Fruit fly (Drosophila melanogaster): ENCODE data around the gene CG5039.

CG5039 gene

DNA sequence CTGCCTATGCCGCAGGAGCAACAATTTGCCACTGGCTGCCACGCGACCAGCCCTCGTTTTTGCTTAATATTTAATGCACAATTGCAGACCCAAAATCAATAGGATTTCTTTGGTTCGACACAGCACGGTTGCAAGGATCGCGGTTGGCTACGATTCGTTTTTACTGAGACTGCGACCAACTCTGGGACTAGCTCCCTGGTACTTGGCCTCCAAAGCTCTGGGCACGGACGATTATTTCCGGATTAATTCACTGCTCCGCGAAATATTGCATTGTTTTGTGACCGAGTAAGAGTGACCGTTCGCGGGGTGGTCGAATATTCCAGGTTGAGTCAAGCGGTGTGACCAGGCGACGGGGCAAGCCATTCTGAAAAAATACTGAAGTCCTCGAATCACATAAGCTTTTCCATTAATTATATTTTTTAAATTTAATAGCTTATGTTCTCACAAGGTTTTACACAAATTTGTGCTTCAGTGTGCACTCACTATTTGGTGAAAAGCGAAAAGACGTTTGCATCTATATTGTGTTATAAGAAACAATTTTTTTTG lies 17.4 kb upstream of the CG5039 start, which contains the start of gene Tnks (continued):
- no peak for TF ChIP-seq CG12071 (GFP tag; optimal IDR thresholded peaks at IDR 0.05)
- TF ChIP-seq CG9797 (GFP tag; optimal IDR thresholded peaks at IDR 0.05): peak; percentile 74
- no peak for TF ChIP-seq psq (GFP tag; optimal IDR thresholded peaks at IDR 0.05)
- peak; percentile 82 for TF ChIP-seq MESR4 (GFP tag; optimal IDR thresholded peaks at IDR 0.05)
- 0 out of 2 replicates have a peak, but pooled peaks have one; percentile 19 for TF ChIP-seq CG1024 (GFP tag; IDR thresholded peaks at IDR 0.05)
- no peak for TF ChIP-seq fd64A (GFP tag; optimal IDR thresholded peaks at IDR 0.05)
- TF ChIP-seq CG8290 (GFP tag; optimal IDR thresholded peaks at IDR 0.05): no peak
- TF ChIP-seq CG8290 (tag; optimal IDR thresholded peaks at IDR 0.05): peak in 1 of 2 experiments; percentile 28
- no peak for TF ChIP-seq CG15601 (tag; optimal IDR thresholded peaks at IDR 0.05)
- TF ChIP-seq CG10366 (GFP tag; IDR thresholded peaks at IDR 0.05): no peak
- TF ChIP-seq pan (optimal IDR thresholded peaks at IDR 0.05): no peak
- no peak for TF ChIP-seq pan (GFP tag; optimal IDR thresholded peaks at IDR 0.05 in 1 of 2, IDR thresholded peaks at IDR 0.05 in 1 of 2)
- TF ChIP-seq CG7928 (GFP tag; optimal IDR thresholded peaks at IDR 0.05): no peak
- no peak for TF ChIP-seq Sry-β (GFP tag; optimal IDR thresholded peaks at IDR 0.05)
- TF ChIP-seq prd (optimal IDR thresholded peaks at IDR 0.05): no peak
- no peak for TF ChIP-seq prd (GFP tag; IDR thresholded peaks at IDR 0.05)
- TF ChIP-seq btn (GFP tag; optimal IDR thresholded peaks at IDR 0.05): no peak
- TF ChIP-seq CG4404 (GFP tag; IDR thresholded peaks at IDR 0.05): no peak
- TF ChIP-seq dmrt11E (tag; optimal IDR thresholded peaks at IDR 0.05): no peak
- no peak for TF ChIP-seq Fer3 (tag; optimal IDR thresholded peaks at IDR 0.05)
- TF ChIP-seq gro (GFP tag; optimal IDR thresholded peaks at IDR 0.05): no peak
- no peak for TF ChIP-seq Sin3A (optimal IDR thresholded peaks at IDR 0.05)
- TF ChIP-seq ken (GFP tag; IDR thresholded peaks at IDR 0.05): no peak
- TF ChIP-seq CG17186 (GFP tag; optimal IDR thresholded peaks at IDR 0.05): no peak
- no peak for TF ChIP-seq Myb (GFP tag; optimal IDR thresholded peaks at IDR 0.05)
- no peak for TF ChIP-seq CG31365 (tag; optimal IDR thresholded peaks at IDR 0.05)
- 0 out of 2 replicates have a peak, but pooled peaks have one; percentile 47 for TF ChIP-seq CG42726 (GFP tag; IDR thresholded peaks at IDR 0.05; ENCODE audit: partially characterized antibody)
- no peak for TF ChIP-seq CG7372 (GFP tag; IDR thresholded peaks at IDR 0.05)
- no peak for TF ChIP-seq ftz-f1 (GFP tag; optimal IDR thresholded peaks at IDR 0.05)
- no peak for TF ChIP-seq Pdp1 (GFP tag; optimal IDR thresholded peaks at IDR 0.05)

DNA sequence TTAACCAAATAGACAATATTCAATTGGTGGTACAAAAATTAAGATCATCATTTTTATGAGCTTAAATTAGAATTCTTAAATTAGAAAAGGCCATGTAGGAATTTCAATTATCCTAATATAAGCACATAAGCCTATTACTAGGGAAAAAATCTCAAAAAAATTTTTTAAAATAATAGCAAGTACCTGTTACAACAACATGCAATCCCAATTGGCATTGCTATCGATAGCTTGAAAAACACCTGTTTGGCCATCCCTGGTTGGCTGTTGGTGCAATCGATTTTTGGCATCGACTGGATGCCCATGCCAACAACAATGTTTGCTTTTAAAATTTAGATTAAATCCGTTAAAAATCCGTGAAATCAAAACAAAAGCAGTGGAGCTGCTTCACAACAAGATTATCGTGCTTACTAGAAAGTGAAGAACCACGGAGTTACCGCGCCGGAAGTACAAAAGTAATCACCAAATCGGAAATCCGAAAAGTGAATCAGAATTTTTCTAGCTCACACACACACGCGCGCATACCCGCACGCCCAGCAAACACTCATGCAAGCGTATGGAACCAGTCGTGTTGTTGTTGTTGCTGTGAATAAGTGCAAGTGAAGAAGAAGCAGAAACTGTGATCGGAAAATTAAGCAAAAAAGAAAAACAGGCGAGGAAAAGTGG lies 16.8 kb upstream of the CG5039 start, which contains the start of gene RASSF8:
Gene RASSF8, plus strand, starts transcription at position 265 of the 663 bp plus-strand sequence.
- TF ChIP-seq Awh (GFP tag; IDR thresholded peaks at IDR 0.05): no peak
- peak; percentile 66 for TF ChIP-seq gfzf (GFP tag; optimal IDR thresholded peaks at IDR 0.05)
- TF ChIP-seq YL-1 (GFP tag; optimal IDR thresholded peaks at IDR 0.05): peak; percentile 47
- TF ChIP-seq NC2α (GFP tag; optimal IDR thresholded peaks at IDR 0.05): no peak
- peak; percentile 66 for TF ChIP-seq vnd (GFP tag; IDR thresholded peaks at IDR 0.05; ENCODE audit: partially characterized antibody)
- peak; percentile 12 for TF ChIP-seq PHDP (tag; optimal IDR thresholded peaks at IDR 0.05)
- TF ChIP-seq HLH4C (GFP tag; IDR thresholded peaks at IDR 0.05; ENCODE audit: partially characterized antibody): peak; percentile 68
- no peak for TF ChIP-seq Dek (tag; optimal IDR thresholded peaks at IDR 0.05)
- no peak for TF ChIP-seq CG12219 (GFP tag; optimal IDR thresholded peaks at IDR 0.05)
- peak; percentile 63 for TF ChIP-seq CG30403 (GFP tag; optimal IDR thresholded peaks at IDR 0.05)
- peak; percentile 9 for TF ChIP-seq CG18262 (tag; optimal IDR thresholded peaks at IDR 0.05)
- peak; percentile 32 for TF ChIP-seq pho (GFP tag; optimal IDR thresholded peaks at IDR 0.05)
- TF ChIP-seq inv (GFP tag; IDR thresholded peaks at IDR 0.05; ENCODE audit: partially characterized antibody): peak; percentile 54; the same call in 1 of the 2 replicates
- peak; percentile 61 for TF ChIP-seq lilli (GFP tag; optimal IDR thresholded peaks at IDR 0.05)
- no peak for TF ChIP-seq seq (GFP tag; IDR thresholded peaks at IDR 0.05)
- peak; percentile 58 for TF ChIP-seq sd (tag; optimal IDR thresholded peaks at IDR 0.05)
- TF ChIP-seq nerfin-2 (GFP tag; IDR thresholded peaks at IDR 0.05; ENCODE audit: partially characterized antibody): peak; percentile 54
- peak; percentile 66 for TF ChIP-seq Aef1 (GFP tag; IDR thresholded peaks at IDR 0.05)
- peak; percentile 29 for TF ChIP-seq CG9817 (tag; optimal IDR thresholded peaks at IDR 0.05)
- no peak for TF ChIP-seq CG18619 (GFP tag; optimal IDR thresholded peaks at IDR 0.05)
- peak; percentile 33 for TF ChIP-seq CG11504 (tag; optimal IDR thresholded peaks at IDR 0.05)

Data from whole organism, embryonic.